Worm (Caenorhabditis elegans) whole organism, L2 larva: ENCODE measurements around the gene F18E3.10.

Experiments
- C34F6.9 ChIP-seq: fragments of 150-350 bp; optimal IDR thresholded peaks from 2 replicates; lab custom pipeline; 2014; ENCODE audit warnings: missing biosample characterization, missing genetic modification characterization
- F13H6.1 ChIP-seq: sonication (generic microtip); optimal IDR thresholded peaks from 2 replicates; lab custom pipeline; 2016; ENCODE audit warnings: missing genetic modification characterization, missing compliant biosample characterization
- Y55F3AM.14 ChIP-seq: fragments of 200-800 bp; sonication (Bioruptor generic); optimal IDR thresholded peaks from 2 replicates; lab custom pipeline; 2018; ENCODE audit warnings: mild to moderate bottlenecking, missing genetic modification characterization, missing compliant biosample characterization
- ZK546.5 ChIP-seq: sonication (generic microtip); optimal IDR thresholded peaks from 2 replicates; lab custom pipeline; 2017; ENCODE audit warnings: missing biosample characterization, missing genetic modification characterization
- alr-1 ChIP-seq: fragments of 150-350 bp; optimal IDR thresholded peaks from 2 replicates; lab custom pipeline; 2014; ENCODE audit warnings: missing biosample characterization, missing genetic modification characterization
- aly-2 ChIP-seq: fragments of 150-350 bp; optimal IDR thresholded peaks from 2 replicates; lab custom pipeline; 2014; ENCODE audit warnings: missing biosample characterization, missing genetic modification characterization
- ama-1 ChIP-seq: fragments of 150-350 bp; optimal IDR thresholded peaks from 2 replicates; lab custom pipeline; 2018; ENCODE audit warnings: inconsistent platforms
- blmp-1 ChIP-seq: sonication (generic microtip); optimal IDR thresholded peaks from 2 replicates; lab custom pipeline; 2017; ENCODE audit warnings: missing genetic modification characterization, mild to moderate bottlenecking, missing compliant biosample characterization, antibody characterized with exemption, moderate library complexity; ENCODE audit not compliant: insufficient read depth
- ceh-16 ChIP-seq: fragments of 150-350 bp; optimal IDR thresholded peaks from 2 replicates; lab custom pipeline; 2014; ENCODE audit warnings: missing biosample characterization, missing genetic modification characterization
- ceh-82 ChIP-seq: fragments of 150-350 bp; optimal IDR thresholded peaks from 2 replicates; lab custom pipeline; 2014; ENCODE audit warnings: missing biosample characterization, missing genetic modification characterization
- crh-2 ChIP-seq: sonication (generic microtip); optimal IDR thresholded peaks from 2 replicates; lab custom pipeline; 2017; ENCODE audit warnings: missing biosample characterization, missing genetic modification characterization
- dmd-4 ChIP-seq: sonication (generic microtip); optimal IDR thresholded peaks from 2 replicates; lab custom pipeline; 2017; ENCODE audit warnings: missing biosample characterization, missing genetic modification characterization
- egl-27 ChIP-seq: sonication (generic microtip); optimal IDR thresholded peaks from 3 replicates; lab custom pipeline; 2017; ENCODE audit warnings: missing biosample characterization, missing genetic modification reagents, missing genetic modification characterization
- elt-1 ChIP-seq: fragments of 150-350 bp; optimal IDR thresholded peaks from 2 replicates; lab custom pipeline; 2014; ENCODE audit warnings: missing biosample characterization, missing genetic modification characterization
- elt-3 ChIP-seq: sonication (generic microtip); optimal IDR thresholded peaks from 2 replicates; lab custom pipeline; 2017; ENCODE audit warnings: missing biosample characterization, missing genetic modification characterization
- fos-1 ChIP-seq: fragments of 150-350 bp; optimal IDR thresholded peaks from 2 replicates; lab custom pipeline; 2014; ENCODE audit warnings: missing biosample characterization, missing genetic modification characterization
- gmeb-1 ChIP-seq: fragments of 150-350 bp; optimal IDR thresholded peaks from 2 replicates; lab custom pipeline; 2014; ENCODE audit warnings: missing biosample characterization, missing genetic modification characterization
- lin-11 ChIP-seq: fragments of 150-350 bp; sonication (generic microtip); optimal IDR thresholded peaks from 2 replicates; lab custom pipeline; 2014; ENCODE audit warnings: missing biosample characterization, missing genetic modification characterization, inconsistent platforms, mixed read lengths
- lin-13 ChIP-seq: fragments of 150-350 bp; optimal IDR thresholded peaks from 2 replicates; lab custom pipeline; 2014; ENCODE audit warnings: missing biosample characterization, missing genetic modification reagents, missing genetic modification characterization
- lin-39 ChIP-seq: fragments of 150-350 bp; optimal IDR thresholded peaks from 2 replicates; lab custom pipeline; 2014; ENCODE audit warnings: missing biosample characterization, missing genetic modification reagents, missing genetic modification characterization
- lsy-2 ChIP-seq, 2 experiments: fragments of 150-350 bp in 1 of 2; sonication (generic microtip) in 1 of 2; optimal IDR thresholded peaks; 2 replicates each; lab custom pipeline; 2014 to 2017; ENCODE audit warnings: missing biosample characterization in 2 of 2, missing genetic modification characterization in 2 of 2
- mab-5 ChIP-seq: fragments of 150-350 bp; optimal IDR thresholded peaks from 2 replicates; lab custom pipeline; 2014; ENCODE audit warnings: missing biosample characterization, missing genetic modification characterization
- mbf-1 ChIP-seq: sonication (generic microtip); optimal IDR thresholded peaks from 2 replicates; lab custom pipeline; 2017; ENCODE audit warnings: missing biosample characterization, missing genetic modification characterization
- nhr-10 ChIP-seq: sonication (generic microtip); optimal IDR thresholded peaks from 2 replicates; lab custom pipeline; 2017; ENCODE audit warnings: missing biosample characterization, missing genetic modification characterization
- nhr-11 ChIP-seq: fragments of 150-350 bp; optimal IDR thresholded peaks from 2 replicates; lab custom pipeline; 2014; ENCODE audit warnings: missing biosample characterization, missing genetic modification characterization
- nhr-12 ChIP-seq: fragments of 150-350 bp; optimal IDR thresholded peaks from 2 replicates; lab custom pipeline; 2014; ENCODE audit warnings: missing biosample characterization, missing genetic modification characterization
- nhr-21 ChIP-seq: fragments of 150-350 bp; optimal IDR thresholded peaks from 2 replicates; lab custom pipeline; 2014; ENCODE audit warnings: missing biosample characterization, missing genetic modification characterization
- nhr-23 ChIP-seq: fragments of 150-350 bp; optimal IDR thresholded peaks from 2 replicates; lab custom pipeline; 2014; ENCODE audit warnings: missing biosample characterization, missing genetic modification reagents, missing genetic modification characterization
- nhr-237 ChIP-seq: fragments of 150-350 bp; optimal IDR thresholded peaks from 2 replicates; lab custom pipeline; 2014; ENCODE audit warnings: missing biosample characterization, missing genetic modification characterization
- nhr-25 ChIP-seq: fragments of 150-350 bp; sonication (generic microtip); optimal IDR thresholded peaks from 3 replicates; lab custom pipeline; 2014; ENCODE audit warnings: missing biosample characterization, missing genetic modification characterization
- nhr-6 ChIP-seq: fragments of 150-350 bp; optimal IDR thresholded peaks from 2 replicates; lab custom pipeline; 2014; ENCODE audit warnings: missing biosample characterization, missing genetic modification characterization
- nhr-77 ChIP-seq: fragments of 150-350 bp; optimal IDR thresholded peaks from 2 replicates; lab custom pipeline; 2014; ENCODE audit warnings: missing biosample characterization, missing genetic modification characterization
- peb-1 ChIP-seq: fragments of 150-350 bp; optimal IDR thresholded peaks from 2 replicates; lab custom pipeline; 2014; ENCODE audit warnings: missing biosample characterization, missing genetic modification characterization
- sem-4 ChIP-seq: fragments of 150-350 bp; optimal IDR thresholded peaks from 2 replicates; lab custom pipeline; 2014; ENCODE audit warnings: missing biosample characterization, missing genetic modification reagents, missing genetic modification characterization
- skn-1 ChIP-seq: sonication (generic microtip); optimal IDR thresholded peaks from 2 replicates; lab custom pipeline; 2017; ENCODE audit warnings: missing biosample characterization, missing genetic modification characterization
- sma-3 ChIP-seq: sonication (generic microtip); optimal IDR thresholded peaks from 2 replicates; lab custom pipeline; 2016; ENCODE audit warnings: missing genetic modification reagents, missing genetic modification characterization, missing compliant biosample characterization
- sma-9 ChIP-seq, 2 experiments: fragments of 150-350 bp in 1 of 2; sonication (generic microtip) in 1 of 2; optimal IDR thresholded peaks; 2 replicates each; lab custom pipeline; 2014 to 2016; ENCODE audit warnings: missing genetic modification characterization in 2 of 2, mild to moderate bottlenecking in 1 of 2, missing biosample characterization in 1 of 2, missing compliant biosample characterization in 1 of 2, missing genetic modification reagents in 1 of 2, moderate library complexity in 1 of 2
- unc-39 ChIP-seq: fragments of 150-350 bp; optimal IDR thresholded peaks from 2 replicates; lab custom pipeline; 2014; ENCODE audit warnings: missing biosample characterization, missing genetic modification characterization
- unc-55 ChIP-seq: fragments of 150-350 bp; sonication (generic microtip); optimal IDR thresholded peaks from 3 replicates; lab custom pipeline; 2014; ENCODE audit warnings: missing biosample characterization, missing genetic modification reagents, missing genetic modification characterization
- unc-62 ChIP-seq: fragments of 150-350 bp; optimal IDR thresholded peaks from 2 replicates; lab custom pipeline; 2014; ENCODE audit warnings: missing biosample characterization, missing genetic modification reagents, missing genetic modification characterization
- zag-1 ChIP-seq: fragments of 150-350 bp; optimal IDR thresholded peaks from 2 replicates; lab custom pipeline; 2014; ENCODE audit warnings: missing biosample characterization, missing genetic modification characterization
- ztf-1 ChIP-seq: fragments of 200-800 bp; sonication (Bioruptor generic); conservative IDR thresholded peaks from 2 replicates; pipeline ENCODE4 v1.3.6; 2022; ENCODE audit warnings: missing genetic modification characterization, missing compliant biosample characterization
- ztf-4 ChIP-seq: fragments of 150-350 bp; optimal IDR thresholded peaks from 2 replicates; lab custom pipeline; 2014; ENCODE audit warnings: missing biosample characterization, missing genetic modification characterization

Gene F18E3.10

ce11 chrV:7436509-7436908, 12.3 kb upstream of the F18E3.10 start:
- no peak for TF ChIP-seq mbf-1 (tag; lab: Kevin White, UChicago)
- TF ChIP-seq nhr-12, result no peak
- TF ChIP-seq elt-3 (tag; lab: Kevin White, UChicago), result no peak
- no peak for TF ChIP-seq elt-1 (tag; lab: Kevin White, UChicago)
- TF ChIP-seq peb-1 (tag; lab: Kevin White, UChicago), result no peak
- TF ChIP-seq nhr-10 (tag; lab: Kevin White, UChicago), result no peak
- TF ChIP-seq fos-1 (tag; lab: Kevin White, UChicago), result no peak
- no peak for TF ChIP-seq C34F6.9 (tag; lab: Kevin White, UChicago)
- TF ChIP-seq ceh-16 (tag; lab: Kevin White, UChicago), result no peak
- no peak for TF ChIP-seq mab-5 (tag; lab: Kevin White, UChicago)
- no peak for TF ChIP-seq ZK546.5 (tag; lab: Kevin White, UChicago)

- peak; percentile 20 for TF ChIP-seq sma-3 (GFP tag; lab: Kevin White, UChicago)
- peak; percentile 59 for TF ChIP-seq nhr-25 (tag; lab: Kevin White, UChicago)
- peak; percentile 30 for TF ChIP-seq nhr-21
- no peak for TF ChIP-seq alr-1 (tag; lab: Kevin White, UChicago)
- peak; percentile 38 for TF ChIP-seq blmp-1 (tag; lab: Kevin White, UChicago)
- no peak for TF ChIP-seq nhr-237 (tag; lab: Kevin White, UChicago)
- no peak for TF ChIP-seq aly-2 (tag; lab: Kevin White, UChicago)
- TF ChIP-seq lin-39 (tag; lab: Kevin White, UChicago), result no peak
- TF ChIP-seq egl-27, result no peak
- TF ChIP-seq nhr-23 (tag; lab: Kevin White, UChicago), result no peak
- peak; percentile 1 for TF ChIP-seq sem-4 (tag; lab: Kevin White, UChicago)
- TF ChIP-seq ama-1 (lab: Kevin White, UChicago), result peak; percentile 87
Observed at ce11 chrV:7435376-7436204, 11.4 kb upstream of the F18E3.10 start, which contains the start of the genes ddo-2 and F25E5.8. TSS of gene ddo-2 (minus strand) at chrV:7435705. TSS of gene F25E5.8 (plus strand) at chrV:7435930.

ce11 chrV:7434805-7435363, 10.6 kb upstream of the F18E3.10 start:
- no peak for TF ChIP-seq lin-39 (tag; lab: Kevin White, UChicago)
- TF ChIP-seq ztf-1 (GFP tag; lab: Robert Waterston, UW), result no peak
- peak in 1 of 2 experiments; percentile 71 for TF ChIP-seq lsy-2 (tag; optimal IDR thresholded peaks at IDR 0.05; lab: Kevin White, UChicago)
- TF ChIP-seq ama-1 (lab: Kevin White, UChicago), result peak; percentile 88
- TF ChIP-seq crh-2 (tag; lab: Kevin White, UChicago), result peak; percentile 78
- TF ChIP-seq nhr-77 (tag; lab: Kevin White, UChicago), result no peak
- no peak for TF ChIP-seq peb-1 (tag; lab: Kevin White, UChicago)
- TF ChIP-seq zag-1 (tag; lab: Kevin White, UChicago), result peak; percentile 37
- TF ChIP-seq nhr-12, result no peak
- TF ChIP-seq aly-2 (tag; lab: Kevin White, UChicago), result no peak
- no peak for TF ChIP-seq ZK546.5 (tag; lab: Kevin White, UChicago)
- TF ChIP-seq fos-1 (tag; lab: Kevin White, UChicago), result peak; percentile 49
- peak; percentile 64 for TF ChIP-seq F13H6.1
- no peak for TF ChIP-seq blmp-1 (tag; lab: Kevin White, UChicago)
- no peak for TF ChIP-seq nhr-10 (tag; lab: Kevin White, UChicago)
- TF ChIP-seq nhr-11 (tag; lab: Kevin White, UChicago), result no peak
- no peak for TF ChIP-seq egl-27
- no peak for TF ChIP-seq nhr-21
- TF ChIP-seq nhr-237 (tag; lab: Kevin White, UChicago), result no peak
- no peak for TF ChIP-seq ceh-16 (tag; lab: Kevin White, UChicago)
- no peak for TF ChIP-seq alr-1 (tag; lab: Kevin White, UChicago)
- TF ChIP-seq elt-3 (tag; lab: Kevin White, UChicago), result no peak
- peak; percentile 34 for TF ChIP-seq skn-1 (tag; lab: Kevin White, UChicago)
- TF ChIP-seq unc-39 (tag; lab: Kevin White, UChicago), result no peak
- TF ChIP-seq nhr-6 (tag; lab: Kevin White, UChicago), result no peak
- no peak for TF ChIP-seq sma-3 (GFP tag; lab: Kevin White, UChicago)
- peak; percentile 46 for TF ChIP-seq sem-4 (tag; lab: Kevin White, UChicago)
- peak; percentile 6 for TF ChIP-seq ztf-4 (tag; lab: Kevin White, UChicago)
- TF ChIP-seq ceh-82 (tag; lab: Kevin White, UChicago), result no peak
- TF ChIP-seq sma-9 (GFP tag; optimal IDR thresholded peaks at IDR 0.05; lab: Kevin White, UChicago), result peak; percentile 95
- no peak for TF ChIP-seq sma-9 (tag; optimal IDR thresholded peaks at IDR 0.05; lab: Kevin White, UChicago)
- TF ChIP-seq dmd-4, result no peak
- TF ChIP-seq elt-1 (tag; lab: Kevin White, UChicago), result no peak
- peak; percentile 16 for TF ChIP-seq gmeb-1 (tag; lab: Kevin White, UChicago)
- no peak for TF ChIP-seq mbf-1 (tag; lab: Kevin White, UChicago)
- TF ChIP-seq lin-11, result no peak
- TF ChIP-seq unc-62, result no peak
- TF ChIP-seq Y55F3AM.14, result no peak
- no peak for TF ChIP-seq mab-5 (tag; lab: Kevin White, UChicago)
- no peak for TF ChIP-seq lin-13 (GFP tag; lab: Kevin White, UChicago)
- TF ChIP-seq nhr-23 (tag; lab: Kevin White, UChicago), result no peak
- no peak for TF ChIP-seq unc-55 (GFP tag; lab: Kevin White, UChicago)
- peak; percentile 76 for TF ChIP-seq C34F6.9 (tag; lab: Kevin White, UChicago)
- no peak for TF ChIP-seq nhr-25 (tag; lab: Kevin White, UChicago)
